Worm (Caenorhabditis elegans): ENCODE results near the gene srm-3.

DNA sequence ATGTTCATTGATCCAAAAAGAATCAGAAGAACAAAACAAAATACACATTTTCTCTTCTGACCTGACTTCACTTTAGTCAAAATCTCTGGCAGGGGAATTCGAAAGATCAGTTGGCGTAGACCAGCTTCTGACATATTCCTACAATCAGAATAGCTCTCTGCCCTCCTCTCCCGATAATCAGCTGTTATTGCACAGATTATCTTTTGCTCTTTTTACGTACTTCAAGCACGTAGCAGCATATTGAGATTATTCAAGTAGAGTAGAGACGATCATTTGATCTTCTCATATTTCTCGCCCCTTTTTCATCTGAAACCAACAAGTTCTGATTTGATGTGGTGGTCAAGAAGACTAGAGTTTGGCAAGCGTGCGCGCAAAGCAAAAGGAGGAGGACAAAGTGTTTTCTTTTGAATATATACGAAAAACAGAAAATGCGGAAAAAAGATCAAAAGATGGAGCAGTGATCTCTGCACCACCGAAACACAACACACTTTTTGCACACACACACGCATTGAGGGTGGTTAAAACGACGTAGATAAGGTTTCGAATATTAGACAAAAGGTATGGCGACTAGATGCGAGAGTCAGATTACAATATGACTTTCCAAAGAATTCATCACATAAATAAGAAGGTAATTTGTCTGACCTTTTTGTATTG, 25.0 kb downstream of the srm-3 start:
- TF ChIP-seq T07F8.4 (tag; optimal IDR thresholded peaks at IDR 0.05) (no peak), mxl-1 (tag; optimal IDR thresholded peaks at IDR 0.05) (no peak), bed-2 (GFP tag; IDR thresholded peaks at IDR 0.05) (no peak), dpff-1 (tag; optimal IDR thresholded peaks at IDR 0.05) (no peak), him-1 (tag; optimal IDR thresholded peaks at IDR 0.05) (no peak), tbx-9 (tag; optimal IDR thresholded peaks at IDR 0.05; ENCODE audit: borderline replicate concordance) (no peak), ceh-40 (GFP tag; IDR thresholded peaks at IDR 0.05) (no peak), rec-8 (tag; optimal IDR thresholded peaks at IDR 0.05) (no peak), nfya-1 (tag; optimal IDR thresholded peaks at IDR 0.05; ENCODE audit: borderline replicate concordance, insufficient read depth) (no peak), unc-62 (GFP tag; optimal IDR thresholded peaks at IDR 0.05) (no peak)

All from whole organism, young adult.